Fruit fly (Drosophila melanogaster) whole organism, embryonic: ENCODE results near the gene Muc11A.

ENCODE experiments used
- BEAF-32 ChIP-seq: fragments of 200-800 bp; sonication (Bioruptor generic); optimal IDR thresholded peaks from 3 replicates; lab custom pipeline; 2017; ENCODE audit warnings: missing biosample characterization, missing genetic modification characterization, mild to moderate bottlenecking, moderate library complexity, missing genetic modification reagents
- CG10209 ChIP-seq: fragments of 200-800 bp; sonication (Bioruptor generic); optimal IDR thresholded peaks from 3 replicates; lab custom pipeline; 2017; ENCODE audit warnings: missing biosample characterization, mild to moderate bottlenecking, missing genetic modification characterization, missing genetic modification reagents
- CG10267 ChIP-seq: fragments of 200-800 bp; sonication (Bioruptor generic); optimal IDR thresholded peaks from 2 replicates; lab custom pipeline; 2018; ENCODE audit warnings: missing biosample characterization, mild to moderate bottlenecking, missing genetic modification characterization, moderate library complexity
- CG10321 ChIP-seq: fragments of 200-800 bp; sonication (Bioruptor generic); IDR thresholded peaks from 2 replicates; pipeline ENCODE4 v1.3.6; 2022; ENCODE audit warnings: missing biosample characterization, missing genetic modification characterization
- CG12659 ChIP-seq: fragments of 200-800 bp; sonication (Bioruptor generic); optimal IDR thresholded peaks from 3 replicates; lab custom pipeline; 2017; ENCODE audit warnings: mild to moderate bottlenecking, missing biosample characterization, missing genetic modification reagents, missing genetic modification characterization
- CG13287 ChIP-seq: fragments of 200-800 bp; sonication (Bioruptor generic); IDR thresholded peaks from 2 replicates; pipeline ENCODE4 v1.3.6; 2022; ENCODE audit warnings: missing biosample characterization, missing genetic modification characterization; ENCODE audit not compliant: partially characterized antibody
- CG13775 ChIP-seq: fragments of 200-800 bp; sonication (Bioruptor generic); optimal IDR thresholded peaks from 3 replicates; lab custom pipeline; 2017; ENCODE audit warnings: missing biosample characterization, mild to moderate bottlenecking, missing genetic modification characterization
- CG14710 ChIP-seq: fragments of 200-800 bp; sonication (Bioruptor generic); optimal IDR thresholded peaks from 3 replicates; lab custom pipeline; 2019; ENCODE audit warnings: missing biosample characterization, mild to moderate bottlenecking, missing genetic modification characterization, moderate library complexity
- CG14860 ChIP-seq: fragments of 200-800 bp; sonication (Bioruptor generic); IDR thresholded peaks from 3 replicates; pipeline ENCODE4 v1.3.6; 2022; ENCODE audit warnings: missing biosample characterization, missing genetic modification characterization; ENCODE audit not compliant: partially characterized antibody
- CG1603 ChIP-seq: fragments of 200-800 bp; sonication (Bioruptor generic); optimal IDR thresholded peaks from 2 replicates; lab custom pipeline; 2019; ENCODE audit warnings: missing biosample characterization, mild to moderate bottlenecking, missing genetic modification characterization, moderate library complexity
- CG16813 ChIP-seq: fragments of 200-800 bp; sonication (Bioruptor generic); IDR thresholded peaks from 3 replicates; pipeline ENCODE4 v1.3.6; 2022; ENCODE audit warnings: missing biosample characterization, missing genetic modification characterization; ENCODE audit not compliant: partially characterized antibody
- CG17361 ChIP-seq: fragments of 200-800 bp; sonication (Bioruptor generic); IDR thresholded peaks from 3 replicates; pipeline ENCODE4 v1.3.6; 2022; ENCODE audit warnings: missing biosample characterization, missing genetic modification characterization
- CG18262 ChIP-seq: fragments of 200-800 bp; optimal IDR thresholded peaks from 3 replicates; lab custom pipeline; 2019; ENCODE audit warnings: missing biosample characterization, mild to moderate bottlenecking, missing genetic modification characterization, moderate library complexity
- CG1832 ChIP-seq: fragments of 200-800 bp; sonication (Bioruptor generic); optimal IDR thresholded peaks from 2 replicates; lab custom pipeline; 2017; ENCODE audit warnings: missing biosample characterization, mild to moderate bottlenecking, missing genetic modification characterization, inconsistent platforms
- CG18599 ChIP-seq: fragments of 200-800 bp; sonication (Bioruptor generic); optimal IDR thresholded peaks from 3 replicates; lab custom pipeline; 2017; ENCODE audit warnings: missing biosample characterization, missing genetic modification characterization, mild to moderate bottlenecking, moderate library complexity, missing genetic modification reagents
- CG2116 ChIP-seq: fragments of 200-800 bp; sonication (Bioruptor generic); optimal IDR thresholded peaks from 3 replicates; lab custom pipeline; 2018; ENCODE audit warnings: missing biosample characterization, mild to moderate bottlenecking, missing genetic modification characterization
- CG3407 ChIP-seq: fragments of 200-800 bp; sonication (Bioruptor generic); optimal IDR thresholded peaks from 2 replicates; lab custom pipeline; 2018; ENCODE audit warnings: missing biosample characterization, mild to moderate bottlenecking, missing genetic modification characterization
- CG6654 ChIP-seq: fragments of 200-800 bp; sonication (Bioruptor generic); optimal IDR thresholded peaks from 2 replicates; lab custom pipeline; 2017; ENCODE audit warnings: missing biosample characterization, mild to moderate bottlenecking, missing genetic modification characterization
- CG7963 ChIP-seq: fragments of 200-800 bp; sonication (Bioruptor generic); IDR thresholded peaks from 3 replicates; pipeline ENCODE4 v1.3.6; 2022; ENCODE audit warnings: missing biosample characterization, missing genetic modification characterization; ENCODE audit not compliant: partially characterized antibody
- CG8478 ChIP-seq: fragments of >200 bp; optimal IDR thresholded peaks from 2 replicates; lab custom pipeline; 2018
- Camta ChIP-seq: fragments of 200-800 bp; sonication (Bioruptor generic); optimal IDR thresholded peaks from 2 replicates; lab custom pipeline; 2016; ENCODE audit warnings: missing biosample characterization, missing genetic modification characterization
- Doc3 ChIP-seq: fragments of 200-800 bp; sonication (Bioruptor generic); IDR thresholded peaks from 3 replicates; pipeline ENCODE4 v1.3.6; 2022; ENCODE audit warnings: missing biosample characterization, missing genetic modification characterization; ENCODE audit not compliant: partially characterized antibody
- Dp ChIP-seq: fragments of 200-800 bp; sonication (Bioruptor generic); optimal IDR thresholded peaks from 2 replicates; lab custom pipeline; 2018; ENCODE audit warnings: missing biosample characterization, mild to moderate bottlenecking, missing genetic modification characterization, moderate library complexity
- Dref ChIP-seq: fragments of 200-800 bp; sonication (Bioruptor generic); IDR thresholded peaks from 2 replicates; pipeline ENCODE4 v1.3.6; 2022; ENCODE audit warnings: missing biosample characterization, missing genetic modification characterization
- E2f2 ChIP-seq: fragments of 200-800 bp; sonication (Bioruptor generic); IDR thresholded peaks from 2 replicates; pipeline ENCODE4 v1.3.6; 2022; ENCODE audit warnings: missing biosample characterization, missing genetic modification characterization
- Ets97D ChIP-seq: fragments of 200-800 bp; sonication (Bioruptor generic); optimal IDR thresholded peaks from 3 replicates; lab custom pipeline; 2016; ENCODE audit warnings: missing biosample characterization, missing genetic modification characterization
- HmgZ ChIP-seq: fragments of 200-800 bp; sonication (Bioruptor generic); optimal IDR thresholded peaks from 2 replicates; lab custom pipeline; 2018; ENCODE audit warnings: missing biosample characterization, mild to moderate bottlenecking, missing genetic modification characterization
- MESR4 ChIP-seq: fragments of 200-800 bp; sonication (Bioruptor generic); optimal IDR thresholded peaks from 2 replicates; lab custom pipeline; 2018; ENCODE audit warnings: missing biosample characterization, mild to moderate bottlenecking, missing genetic modification characterization, moderate library complexity
- MTF-1 ChIP-seq: fragments of 200-800 bp; sonication (Bioruptor generic); optimal IDR thresholded peaks from 2 replicates; lab custom pipeline; 2018; ENCODE audit warnings: missing biosample characterization, mild to moderate bottlenecking, missing genetic modification characterization, borderline replicate concordance
- Med ChIP-seq: fragments of 200-800 bp; sonication (Bioruptor generic); peaks from one replicate; lab custom pipeline; 2016; ENCODE audit warnings: missing biosample characterization, missing genetic modification characterization, mild to moderate bottlenecking, inconsistent platforms, moderate library complexity
- Neu2 ChIP-seq: fragments of 200-800 bp; sonication (Bioruptor generic); optimal IDR thresholded peaks from 3 replicates; lab custom pipeline; 2016; ENCODE audit warnings: missing biosample characterization, missing genetic modification characterization, borderline replicate concordance
- Scr ChIP-seq: fragments of 200-800 bp; sonication (Bioruptor generic); IDR thresholded peaks from 2 replicates; pipeline ENCODE4 v1.3.6; 2022; ENCODE audit warnings: missing biosample characterization, missing genetic modification characterization; ENCODE audit not compliant: partially characterized antibody
- Stat92E ChIP-seq, 3 experiments: fragments of >200 bp in 2 of 3; fragments of 200-800 bp in 1 of 3; sonication (Bioruptor generic) in 1 of 3; optimal IDR thresholded peaks; 2 replicates each; lab custom pipeline; 2017 to 2019; ENCODE audit warnings: missing biosample characterization in 3 of 3, missing genetic modification characterization in 3 of 3, mild to moderate bottlenecking in 1 of 3, moderate library complexity in 1 of 3
- YL-1 ChIP-seq: fragments of 200-800 bp; sonication (Bioruptor generic); optimal IDR thresholded peaks from 3 replicates; lab custom pipeline; 2017; ENCODE audit warnings: missing biosample characterization, mild to moderate bottlenecking, missing genetic modification characterization
- amos ChIP-seq: fragments of 200-800 bp; sonication (Bioruptor generic); IDR thresholded peaks from 2 replicates; pipeline ENCODE4 v1.3.6; 2022; ENCODE audit warnings: missing biosample characterization, missing genetic modification characterization; ENCODE audit not compliant: partially characterized antibody
- ato ChIP-seq: fragments of 200-800 bp; sonication (Bioruptor generic); IDR thresholded peaks from 2 replicates; pipeline ENCODE4 v1.3.6; 2022; ENCODE audit warnings: missing biosample characterization, missing genetic modification characterization; ENCODE audit not compliant: partially characterized antibody
- cg ChIP-seq: fragments of 200-800 bp; sonication (Bioruptor generic); optimal IDR thresholded peaks from 3 replicates; lab custom pipeline; 2019; ENCODE audit warnings: missing biosample characterization, mild to moderate bottlenecking, missing genetic modification characterization, moderate library complexity
- chinmo ChIP-seq: fragments of 200-800 bp; sonication (Bioruptor generic); IDR thresholded peaks from 4 replicates; pipeline ENCODE4 v1.3.6; 2022; ENCODE audit warnings: missing biosample characterization, missing genetic modification characterization; ENCODE audit not compliant: partially characterized antibody
- eyg ChIP-seq: fragments of 200-800 bp; sonication (Bioruptor generic); optimal IDR thresholded peaks from 3 replicates; lab custom pipeline; 2016; ENCODE audit warnings: missing biosample characterization, missing genetic modification characterization
- ken ChIP-seq: fragments of 200-800 bp; sonication (Bioruptor generic); IDR thresholded peaks from 3 replicates; pipeline ENCODE4 v1.3.6; 2022; ENCODE audit warnings: missing biosample characterization, missing genetic modification characterization
- oc ChIP-seq: fragments of 200-800 bp; sonication (Bioruptor generic); optimal IDR thresholded peaks from 2 replicates; lab custom pipeline; 2018; ENCODE audit warnings: missing biosample characterization, mild to moderate bottlenecking, missing genetic modification characterization, moderate library complexity
- psq ChIP-seq: fragments of 200-800 bp; sonication (Bioruptor generic); optimal IDR thresholded peaks from 2 replicates; lab custom pipeline; 2017; ENCODE audit warnings: missing biosample characterization, missing genetic modification characterization
- pum ChIP-seq: fragments of 200-800 bp; sonication (Bioruptor generic); optimal IDR thresholded peaks from 2 replicates; lab custom pipeline; 2016; ENCODE audit warnings: missing biosample characterization, missing genetic modification characterization
- schlank ChIP-seq: fragments of 200-800 bp; sonication (Bioruptor generic); optimal IDR thresholded peaks from 2 replicates; lab custom pipeline; 2018; ENCODE audit warnings: missing biosample characterization, mild to moderate bottlenecking, missing genetic modification characterization
- stwl ChIP-seq: fragments of 200-800 bp; sonication (Bioruptor generic); optimal IDR thresholded peaks from 3 replicates; lab custom pipeline; 2018; ENCODE audit warnings: missing biosample characterization, mild to moderate bottlenecking, missing genetic modification characterization, moderate library complexity

The Muc11A gene

DNA sequence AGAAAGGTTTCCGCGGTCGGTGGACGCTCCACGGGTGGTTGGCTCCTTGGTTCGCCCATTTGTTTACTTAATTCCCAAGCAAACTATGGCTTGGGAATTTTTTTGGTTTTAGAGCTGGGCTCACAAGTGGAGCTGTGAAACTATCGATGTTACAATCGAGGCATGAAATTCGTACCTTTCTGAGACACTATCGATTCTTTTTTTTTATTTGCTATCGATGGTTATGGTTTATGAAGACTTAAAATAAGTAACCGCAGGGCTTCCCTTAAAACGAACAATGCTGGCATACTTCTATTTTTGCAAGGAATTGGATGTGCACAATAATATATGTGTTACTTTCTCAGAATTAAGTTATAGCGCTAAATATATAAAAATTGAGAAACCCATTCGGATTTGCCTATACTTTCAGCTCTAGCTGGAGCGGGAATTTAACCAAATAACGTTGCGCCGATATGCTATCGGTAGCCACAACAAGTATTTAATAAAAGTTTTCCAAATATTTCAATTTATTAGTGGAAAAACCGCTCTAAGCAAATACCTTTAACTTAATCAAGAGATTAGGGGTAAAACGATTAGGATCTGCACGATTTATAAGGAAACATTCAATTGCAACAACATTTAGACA is 41.7 kb upstream of the Muc11A start, which contains the start of gene Chrac-16 (continued):
- no peak for TF ChIP-seq MTF-1 (GFP tag; lab: Kevin White, UChicago)
- TF ChIP-seq schlank, result no peak
- no peak for TF ChIP-seq Camta (GFP tag; lab: Kevin White, UChicago)
- peak; percentile 79; the same call in 3 of the 4 replicates for TF ChIP-seq chinmo (GFP tag; lab: Robert Waterston, UW)
- TF ChIP-seq cg (GFP tag; lab: Kevin White, UChicago), result no peak
- no peak for TF ChIP-seq Neu2
- peak; percentile 11 for TF ChIP-seq Dp (GFP tag; lab: Kevin White, UChicago)
- TF ChIP-seq CG16813, result peak; percentile 83
- TF ChIP-seq CG10209 (GFP tag; lab: Kevin White, UChicago), result no peak
- TF ChIP-seq Doc3, result peak; percentile 67
- TF ChIP-seq pum (GFP tag; lab: Kevin White, UChicago), result no peak
- no peak for TF ChIP-seq CG17361 (GFP tag; lab: Robert Waterston, UW)
- TF ChIP-seq CG13775, result no peak
- TF ChIP-seq CG6654 (GFP tag; lab: Kevin White, UChicago), result no peak
- no peak for TF ChIP-seq CG1603 (tag; lab: Kevin White, UChicago)
- no peak for TF ChIP-seq CG18599 (GFP tag; lab: Kevin White, UChicago)
- TF ChIP-seq Dref, result peak; percentile 76
- TF ChIP-seq eyg, result no peak
- TF ChIP-seq CG3407 (GFP tag; lab: Kevin White, UChicago), result no peak

DNA sequence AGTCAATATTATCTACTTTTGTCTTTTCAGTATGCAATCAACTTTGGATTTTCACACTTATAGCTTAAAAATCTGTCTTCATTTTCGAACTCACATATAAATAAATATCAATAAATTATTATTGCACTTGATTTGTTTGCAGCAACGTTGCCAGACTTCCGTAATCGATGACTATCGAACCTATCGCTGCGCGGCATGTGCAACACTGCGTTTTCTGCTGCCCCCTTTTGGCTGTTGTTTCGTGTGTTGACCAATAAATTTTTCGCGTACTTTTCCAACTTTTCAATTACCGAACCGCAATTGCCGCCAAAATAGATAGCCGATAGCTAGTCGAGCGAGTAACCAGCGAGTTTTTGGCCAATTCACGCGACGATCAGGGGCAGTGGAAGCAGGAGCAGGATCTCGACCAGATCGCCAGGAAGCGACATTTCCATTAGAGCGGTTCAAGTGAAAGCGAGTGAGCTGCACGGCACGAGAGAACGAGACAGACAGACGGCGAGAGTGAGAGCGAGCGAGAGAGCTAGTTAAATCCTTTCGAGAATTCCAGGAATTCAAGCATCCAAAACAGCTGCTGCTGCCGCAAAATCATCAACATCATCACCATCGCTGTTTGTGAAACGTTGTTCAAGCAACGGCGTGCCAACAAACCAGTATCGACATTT is 41.0 kb upstream of the Muc11A start, which contains the start of gene Lsm12a:
TSS of gene Lsm12a (plus strand) at position 201 of the 662 bp plus-strand sequence.
- TF ChIP-seq CG2116 (GFP tag; lab: Kevin White, UChicago) (peak; percentile 97), E2f2 (GFP tag; lab: Robert Waterston, UW) (peak; percentile 13; the same call in 1 of the 2 replicates), ato (GFP tag; lab: Robert Waterston, UW) (peak; percentile 44; the same call in 1 of the 2 replicates), stwl (tag; lab: Kevin White, UChicago) (peak; percentile 64), CG14860 (GFP tag; lab: Robert Waterston, UW) (peak; percentile 23; the same call in 2 of the 3 replicates), chinmo (GFP tag; lab: Robert Waterston, UW) (peak; percentile 79; the same call in 1 of the 4 replicates), CG7963 (GFP tag; lab: Robert Waterston, UW) (peak; percentile 58), MESR4 (GFP tag; lab: Kevin White, UChicago) (peak; percentile 85), CG10321 (GFP tag; lab: Robert Waterston, UW) (0 out of 2 replicates have a peak, but pooled peaks have one; percentile 42), oc (tag; lab: Kevin White, UChicago) (no peak), Med (GFP tag; lab: Kevin White, UChicago) (peak; percentile 20), Scr (GFP tag; lab: Robert Waterston, UW) (peak; percentile 26), CG8478 (lab: Kevin White, UChicago) (peak; percentile 52), CG14710 (tag; lab: Kevin White, UChicago) (peak; percentile 6), BEAF-32 (GFP tag; lab: Kevin White, UChicago) (peak; percentile 74), Ets97D (peak; percentile 18), CG12659 (GFP tag; lab: Kevin White, UChicago) (peak; percentile 23), HmgZ (tag; lab: Kevin White, UChicago) (peak; percentile 9), CG18262 (tag; lab: Kevin White, UChicago) (no peak), amos (GFP tag; lab: Robert Waterston, UW) (peak; percentile 81), Stat92E (GFP tag; optimal IDR thresholded peaks at IDR 0.05; lab: Kevin White, UChicago) (peak in 1 of 3 experiments; percentile 79), CG10267 (tag; lab: Kevin White, UChicago) (peak; percentile 37), Dref (peak; percentile 77), ken (0 out of 3 replicates have a peak, but pooled peaks have one; percentile 19), CG13287 (GFP tag; lab: Robert Waterston, UW) (peak; percentile 27; the same call in 1 of the 2 replicates), YL-1 (GFP tag; lab: Kevin White, UChicago) (peak; percentile 21), CG1832 (GFP tag; lab: Kevin White, UChicago) (peak; percentile 82), psq (GFP tag; lab: Kevin White, UChicago) (peak; percentile 80)
